Worm (Caenorhabditis elegans) whole organism, L4 larva: ENCODE results near the gene T05H4.15.
A peak's percentile ranks its signal among the peaks of the same experiment; 100 is the strongest.

Experiments
- D1046.2 ChIP-seq: fragments of 200-800 bp; sonication (Bioruptor generic); IDR thresholded peaks from 2 replicates; pipeline ENCODE4 v1.3.6; 2022; ENCODE audit warnings: missing genetic modification characterization, missing compliant biosample characterization
- F49E8.2 ChIP-seq: sonication (generic microtip); optimal IDR thresholded peaks from 2 replicates; lab custom pipeline; 2016; ENCODE audit warnings: missing compliant biosample characterization, mild to moderate bottlenecking, missing genetic modification characterization, borderline replicate concordance
- T26A8.4 ChIP-seq: fragments of 200-800 bp; sonication (Bioruptor generic); IDR thresholded peaks from 2 replicates; pipeline ENCODE4 v1.3.6; 2022; ENCODE audit warnings: missing genetic modification characterization, missing compliant biosample characterization
- Y48G9A.11 ChIP-seq: fragments of 200-800 bp; sonication (Bioruptor generic); IDR thresholded peaks from 2 replicates; pipeline ENCODE4 v1.3.6; 2022; ENCODE audit warnings: missing genetic modification reagents, missing genetic modification characterization, missing compliant biosample characterization
- Y75B8A.6 ChIP-seq: fragments of 200-800 bp; sonication (Bioruptor generic); IDR thresholded peaks from 2 replicates; pipeline ENCODE4 v1.3.6; 2022; ENCODE audit warnings: missing genetic modification reagents, missing genetic modification characterization, missing compliant biosample characterization
- attf-4 ChIP-seq: sonication (generic microtip); optimal IDR thresholded peaks from 3 replicates; lab custom pipeline; 2017; ENCODE audit warnings: missing biosample characterization, missing genetic modification characterization
- ceh-44 ChIP-seq: fragments of 200-800 bp; sonication (Bioruptor generic); IDR thresholded peaks from 2 replicates; pipeline ENCODE4 v1.3.6; 2022; ENCODE audit warnings: missing genetic modification reagents, missing genetic modification characterization, missing compliant biosample characterization
- ceh-62 ChIP-seq: sonication (generic microtip); optimal IDR thresholded peaks from 2 replicates; lab custom pipeline; 2017; ENCODE audit warnings: missing biosample characterization, missing genetic modification characterization
- ceh-82 ChIP-seq: sonication (generic microtip); optimal IDR thresholded peaks from 2 replicates; lab custom pipeline; 2017; ENCODE audit warnings: missing biosample characterization, missing genetic modification characterization
- ces-1 ChIP-seq: fragments of 150-350 bp; sonication (generic microtip); optimal IDR thresholded peaks from 4 replicates; lab custom pipeline; 2014; ENCODE audit warnings: missing biosample characterization, missing genetic modification reagents, missing genetic modification characterization
- cey-2 ChIP-seq: sonication (generic microtip); optimal IDR thresholded peaks from 3 replicates; lab custom pipeline; 2017; ENCODE audit warnings: missing genetic modification characterization, mild to moderate bottlenecking, missing compliant biosample characterization, antibody characterized with exemption, borderline replicate concordance; ENCODE audit not compliant: insufficient read depth
- daf-12 ChIP-seq: fragments of 150-350 bp; optimal IDR thresholded peaks from 2 replicates; lab custom pipeline; 2014; ENCODE audit warnings: missing biosample characterization, missing genetic modification reagents, missing genetic modification characterization
- daf-16 ChIP-seq, 3 experiments: sonication (generic microtip); optimal IDR thresholded peaks; 2 replicates each; lab custom pipeline; 2016 to 2017; ENCODE audit warnings: missing genetic modification characterization in 3 of 3, missing genetic modification reagents in 3 of 3, mild to moderate bottlenecking in 2 of 3, missing compliant biosample characterization in 2 of 3, missing biosample characterization in 1 of 3, moderate library complexity in 1 of 3
- dmd-6 ChIP-seq: fragments of 200-800 bp; sonication (Bioruptor generic); IDR thresholded peaks from 2 replicates; pipeline ENCODE4 v1.3.6; 2022; ENCODE audit warnings: missing genetic modification reagents, missing genetic modification characterization, missing compliant biosample characterization
- dmd-8 ChIP-seq: fragments of 200-800 bp; sonication (Bioruptor generic); IDR thresholded peaks from 2 replicates; pipeline ENCODE4 v1.3.6; 2022; ENCODE audit warnings: missing genetic modification characterization, missing compliant biosample characterization
- dpl-1 ChIP-seq: fragments of 150-350 bp; optimal IDR thresholded peaks from 2 replicates; lab custom pipeline; 2014; ENCODE audit warnings: missing biosample characterization, missing genetic modification reagents, missing genetic modification characterization
- dve-1 ChIP-seq: sonication (generic microtip); optimal IDR thresholded peaks from 2 replicates; lab custom pipeline; 2017; ENCODE audit warnings: antibody characterized with exemption, mild to moderate bottlenecking, missing genetic modification characterization, missing compliant biosample characterization; ENCODE audit not compliant: insufficient read depth
- fkh-10 ChIP-seq: fragments of 150-350 bp; optimal IDR thresholded peaks from 2 replicates; lab custom pipeline; 2014; ENCODE audit warnings: missing biosample characterization, missing genetic modification reagents, missing genetic modification characterization
- gei-8 ChIP-seq: fragments of 200-800 bp; sonication (Bioruptor generic); optimal IDR thresholded peaks from 2 replicates; lab custom pipeline; 2018; ENCODE audit warnings: mild to moderate bottlenecking, missing genetic modification characterization, missing compliant biosample characterization
- hif-1 ChIP-seq, 2 experiments: sonication (generic microtip); optimal IDR thresholded peaks; 2 replicates each; lab custom pipeline; 2016 to 2017; ENCODE audit warnings: missing compliant biosample characterization in 2 of 2, missing genetic modification characterization in 2 of 2, missing genetic modification reagents in 2 of 2, missing genotype in 2 of 2, mild to moderate bottlenecking in 1 of 2
- hlh-11 ChIP-seq: fragments of 200-800 bp; sonication (Bioruptor generic); optimal IDR thresholded peaks from 2 replicates; lab custom pipeline; 2018; ENCODE audit warnings: mild to moderate bottlenecking, missing genetic modification characterization, missing compliant biosample characterization
- hlh-30 ChIP-seq: sonication (generic microtip); optimal IDR thresholded peaks from 2 replicates; lab custom pipeline; 2017; ENCODE audit warnings: antibody characterized with exemption, mild to moderate bottlenecking, missing genetic modification characterization, missing compliant biosample characterization; ENCODE audit not compliant: insufficient read depth
- lim-7 ChIP-seq: fragments of 200-800 bp; sonication (Bioruptor generic); IDR thresholded peaks from 2 replicates; pipeline ENCODE4 v1.3.6; 2022; ENCODE audit warnings: missing genetic modification characterization, missing compliant biosample characterization
- lin-1 ChIP-seq: fragments of 200-800 bp; sonication (Bioruptor generic); IDR thresholded peaks from 2 replicates; pipeline ENCODE4 v1.3.6; 2022; ENCODE audit warnings: missing genetic modification reagents, missing genetic modification characterization, missing compliant biosample characterization
- lin-15B ChIP-seq: fragments of 150-350 bp; sonication (generic microtip); optimal IDR thresholded peaks from 3 replicates; lab custom pipeline; 2014; ENCODE audit warnings: missing biosample characterization, missing genetic modification characterization
- lin-39 ChIP-seq: fragments of 150-350 bp; optimal IDR thresholded peaks from 2 replicates; lab custom pipeline; 2014; ENCODE audit warnings: missing biosample characterization, missing genetic modification reagents, missing genetic modification characterization
- mep-1 ChIP-seq: fragments of 150-350 bp; sonication (generic microtip); optimal IDR thresholded peaks from 3 replicates; lab custom pipeline; 2014; ENCODE audit warnings: missing biosample characterization, missing genetic modification characterization
- mes-2 ChIP-seq: sonication (generic microtip); optimal IDR thresholded peaks from 2 replicates; lab custom pipeline; 2016; ENCODE audit warnings: missing genotype, mild to moderate bottlenecking, missing genetic modification characterization, missing compliant biosample characterization; ENCODE audit not compliant: poor library complexity, severe bottlenecking
- mxl-3 ChIP-seq: fragments of 200-800 bp; sonication (Bioruptor generic); optimal IDR thresholded peaks from 2 replicates; lab custom pipeline; 2018; ENCODE audit warnings: mild to moderate bottlenecking, missing genetic modification characterization, missing compliant biosample characterization
- nhr-10 ChIP-seq: fragments of 150-350 bp; optimal IDR thresholded peaks from 2 replicates; lab custom pipeline; 2014; ENCODE audit warnings: missing biosample characterization, missing genetic modification characterization
- nhr-102 ChIP-seq: sonication (generic microtip); optimal IDR thresholded peaks from 2 replicates; lab custom pipeline; 2016; ENCODE audit warnings: mild to moderate bottlenecking, missing genetic modification characterization, moderate library complexity, missing compliant biosample characterization
- nhr-25 ChIP-seq: sonication (generic microtip); optimal IDR thresholded peaks from 2 replicates; lab custom pipeline; 2017; ENCODE audit warnings: missing genetic modification characterization, mild to moderate bottlenecking, missing compliant biosample characterization, antibody characterized with exemption, moderate library complexity, borderline replicate concordance; ENCODE audit not compliant: insufficient read depth
- nhr-28 ChIP-seq: fragments of 150-350 bp; optimal IDR thresholded peaks from 2 replicates; lab custom pipeline; 2014; ENCODE audit warnings: missing biosample characterization, missing genetic modification characterization
- nhr-41 ChIP-seq: fragments of 200-800 bp; sonication (Bioruptor generic); IDR thresholded peaks from 2 replicates; pipeline ENCODE4 v1.3.6; 2022; ENCODE audit warnings: missing genetic modification reagents, missing genetic modification characterization, missing compliant biosample characterization
- nhr-48 ChIP-seq: sonication (generic microtip); optimal IDR thresholded peaks from 2 replicates; lab custom pipeline; 2016; ENCODE audit warnings: mild to moderate bottlenecking, missing genetic modification characterization, missing compliant biosample characterization
- set-16 ChIP-seq: fragments of 200-800 bp; sonication (Bioruptor generic); IDR thresholded peaks from 2 replicates; pipeline ENCODE4 v1.3.6; 2022; ENCODE audit warnings: missing genetic modification reagents, missing genetic modification characterization, missing compliant biosample characterization
- snpc-1.2 ChIP-seq: fragments of 200-800 bp; sonication (Bioruptor generic); IDR thresholded peaks from 2 replicates; pipeline ENCODE4 v1.3.6; 2022; ENCODE audit warnings: missing genetic modification reagents, missing genetic modification characterization, missing compliant biosample characterization
- tra-1 ChIP-seq: fragments of 200-800 bp; sonication (Bioruptor generic); IDR thresholded peaks from 2 replicates; pipeline ENCODE4 v1.3.6; 2022; ENCODE audit warnings: missing genetic modification reagents, missing genetic modification characterization, missing compliant biosample characterization
- unc-62 ChIP-seq, 3 experiments: fragments of 150-350 bp in 1 of 3; sonication (generic microtip); optimal IDR thresholded peaks in 2 of 3; peaks in 1 of 3; 1 replicate in 1 of 3; 2 replicates in 2 of 3; lab custom pipeline; 2014 to 2017; ENCODE audit warnings: missing biosample characterization in 3 of 3, missing genetic modification characterization in 3 of 3, missing genetic modification reagents in 3 of 3, missing genotype in 1 of 3
- zip-2 ChIP-seq: fragments of 150-350 bp; optimal IDR thresholded peaks from 2 replicates; lab custom pipeline; 2014; ENCODE audit warnings: missing biosample characterization, missing genetic modification characterization
- ztf-7 ChIP-seq: fragments of 150-350 bp; optimal IDR thresholded peaks from 2 replicates; lab custom pipeline; 2014; ENCODE audit warnings: missing biosample characterization, missing genetic modification characterization

The T05H4.15 gene

DNA sequence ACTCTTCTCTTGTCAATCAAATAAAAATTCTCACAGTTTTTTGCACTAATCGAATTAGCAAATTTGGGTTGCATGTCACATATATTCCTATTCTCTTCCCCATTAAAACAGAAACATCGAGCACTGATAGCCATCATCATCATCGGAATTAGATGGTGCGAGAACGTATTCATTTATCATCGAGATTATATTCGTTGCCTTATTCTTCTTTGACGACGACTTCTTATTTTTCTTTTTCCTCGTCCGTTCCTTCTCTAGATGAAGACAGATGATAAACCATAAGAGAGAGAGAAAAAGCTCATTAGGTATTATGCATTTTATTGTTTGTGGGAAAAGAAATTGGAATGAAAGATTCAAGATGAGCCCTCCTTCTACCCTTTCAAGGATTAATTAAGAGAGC, 29.7 kb upstream of the T05H4.15 start:
- TF ChIP-seq D1046.2 (GFP tag; lab: Robert Waterston, UW) = no peak
- no peak for TF ChIP-seq snpc-1.2 (GFP tag; lab: Robert Waterston, UW)
- no peak for TF ChIP-seq hif-1 (tag; optimal IDR thresholded peaks at IDR 0.05; lab: Kevin White, UChicago)
- TF ChIP-seq ceh-82 = no peak
- no peak for TF ChIP-seq ceh-44 (GFP tag; lab: Robert Waterston, UW)
- no peak for TF ChIP-seq Y75B8A.6 (GFP tag; lab: Robert Waterston, UW)
- TF ChIP-seq unc-62 (GFP tag; optimal IDR thresholded peaks at IDR 0.05 in 1 of 2; lab: Kevin White, UChicago) = peak in 1 of 2 experiments; percentile 4
- TF ChIP-seq unc-62 (tag; optimal IDR thresholded peaks at IDR 0.05; lab: Kevin White, UChicago) = no peak

- TF ChIP-seq dmd-6 (GFP tag; lab: Robert Waterston, UW) = no peak
- no peak for TF ChIP-seq nhr-25
- TF ChIP-seq attf-4 = no peak
- no peak for TF ChIP-seq T26A8.4 (GFP tag; lab: Robert Waterston, UW)
Observed at ce11 chrV:6467676-6468075, 26.2 kb upstream of the T05H4.15 start.

ce11 chrV:6464765-6465164, 23.3 kb upstream of the T05H4.15 start, which contains the start of gene unc-83:
TSS of gene unc-83 (plus strand) at chrV:6465065.
- TF ChIP-seq unc-62 (GFP tag; optimal IDR thresholded peaks at IDR 0.05 in 1 of 2; lab: Kevin White, UChicago) (peak in 1 of 2 experiments; percentile 45), unc-62 (tag; optimal IDR thresholded peaks at IDR 0.05; lab: Kevin White, UChicago) (no peak), lin-15B (tag; lab: Kevin White, UChicago) (no peak), nhr-10 (tag; lab: Kevin White, UChicago) (no peak)
- TF ChIP-seq, all 104 proteins: peak for 1

- TF ChIP-seq lin-15B (tag; lab: Kevin White, UChicago) (no peak), daf-16 (GFP tag; optimal IDR thresholded peaks at IDR 0.05; lab: Kevin White, UChicago) (no peak), daf-16 (tag; optimal IDR thresholded peaks at IDR 0.05; lab: Kevin White, UChicago) (no peak)
- TF ChIP-seq, all 104 proteins: peak for 0
Observed at ce11 chrV:6464238-6464637, 22.7 kb upstream of the T05H4.15 start.

- TF ChIP-seq nhr-28 (tag; lab: Kevin White, UChicago) (peak; percentile 76), zip-2 (tag; lab: Kevin White, UChicago) (no peak), fkh-10 (no peak), ceh-62 (tag; lab: Kevin White, UChicago) (no peak), nhr-102 (tag; lab: Kevin White, UChicago) (no peak), hlh-30 (tag; lab: Kevin White, UChicago) (peak; percentile 73), Y48G9A.11 (GFP tag; lab: Robert Waterston, UW) (no peak), lin-39 (tag; lab: Kevin White, UChicago) (no peak), tra-1 (GFP tag; lab: Robert Waterston, UW) (no peak), mep-1 (tag; lab: Kevin White, UChicago) (peak; percentile 7), dve-1 (tag; lab: Kevin White, UChicago) (peak; percentile 27), dmd-6 (GFP tag; lab: Robert Waterston, UW) (peak; percentile 32; the same call in 1 of the 2 replicates), nhr-48 (tag; lab: Kevin White, UChicago) (no peak), dmd-8 (no peak), ces-1 (GFP tag; lab: Kevin White, UChicago) (no peak), dpl-1 (GFP tag; lab: Kevin White, UChicago) (peak; percentile 32), daf-12 (tag; lab: Kevin White, UChicago) (no peak), ceh-44 (GFP tag; lab: Robert Waterston, UW) (no peak), lin-1 (no peak), set-16 (no peak), cey-2 (no peak), gei-8 (GFP tag; lab: Kevin White, UChicago) (no peak), mxl-3 (GFP tag; lab: Kevin White, UChicago) (no peak), hlh-11 (peak; percentile 51), lim-7 (no peak), nhr-41 (no peak), mes-2 (tag; lab: Kevin White, UChicago) (no peak), ztf-7 (tag; lab: Kevin White, UChicago) (no peak), daf-16 (GFP tag; optimal IDR thresholded peaks at IDR 0.05; lab: Kevin White, UChicago) (no peak), daf-16 (tag; optimal IDR thresholded peaks at IDR 0.05; lab: Kevin White, UChicago) (peak; percentile 78), F49E8.2 (tag; lab: Kevin White, UChicago) (no peak)
Observed at ce11 chrV:6462606-6463005, 21.1 kb upstream of the T05H4.15 start.
